Fruit fly (Drosophila melanogaster) whole organism, wandering third instar larva: ENCODE measurements around the gene CG13313.

Experiments used
- Abd-B ChIP-seq: fragments of >200 bp; optimal IDR thresholded peaks from 2 replicates; lab custom pipeline; 2017; ENCODE audit warnings: missing biosample characterization, missing genetic modification characterization
- CG32264 ChIP-seq: fragments of 200-800 bp; sonication (Bioruptor generic); optimal IDR thresholded peaks from 2 replicates; lab custom pipeline; 2016; ENCODE audit warnings: missing biosample characterization, missing genetic modification characterization
- CG9705 ChIP-seq: fragments of 200-800 bp; sonication (Bioruptor generic); optimal IDR thresholded peaks from 2 replicates; lab custom pipeline; 2018; ENCODE audit warnings: missing biosample characterization, mild to moderate bottlenecking, missing genetic modification characterization
- CrebA ChIP-seq: fragments of 200-800 bp; sonication (Bioruptor generic); optimal IDR thresholded peaks from 2 replicates; lab custom pipeline; 2016; ENCODE audit warnings: missing biosample characterization, mild to moderate bottlenecking, missing genetic modification characterization, borderline replicate concordance
- Dfd ChIP-seq: fragments of >200 bp; optimal IDR thresholded peaks from 2 replicates; lab custom pipeline; 2017; ENCODE audit warnings: missing biosample characterization, missing genetic modification characterization
- Dif ChIP-seq: fragments of 200-275, 200-300 bp; sonication (Bioruptor generic); optimal IDR thresholded peaks from 2 replicates; lab custom pipeline; 2018; ENCODE audit warnings: missing biosample characterization, missing genetic modification characterization; ENCODE audit not compliant: partially characterized antibody
- GATAd ChIP-seq: sonication (Bioruptor generic); optimal IDR thresholded peaks from 2 replicates; lab custom pipeline; 2016; ENCODE audit warnings: missing biosample characterization, missing genetic modification characterization
- HLH106 ChIP-seq: fragments of 200-800 bp; optimal IDR thresholded peaks from 3 replicates; lab custom pipeline; 2019; ENCODE audit warnings: missing biosample characterization, mild to moderate bottlenecking, missing genetic modification characterization, moderate library complexity
- Hnf4 ChIP-seq: fragments of 200-800 bp; sonication (Bioruptor generic); optimal IDR thresholded peaks from 2 replicates; lab custom pipeline; 2016; ENCODE audit warnings: missing biosample characterization, mild to moderate bottlenecking, missing genetic modification characterization
- Hr78 ChIP-seq: fragments of >200 bp; optimal IDR thresholded peaks from 2 replicates; lab custom pipeline; 2017; ENCODE audit warnings: missing biosample characterization, missing genetic modification characterization
- Hr83 ChIP-seq: fragments of 200-300 bp; sonication (Bioruptor generic); optimal IDR thresholded peaks from 2 replicates; lab custom pipeline; 2016; ENCODE audit warnings: missing biosample characterization, mild to moderate bottlenecking, missing genetic modification characterization, moderate library complexity; ENCODE audit not compliant: poor library complexity, severe bottlenecking
- Jra ChIP-seq: sonication (Bioruptor generic); optimal IDR thresholded peaks from 2 replicates; lab custom pipeline; 2016; ENCODE audit warnings: missing biosample characterization, missing genetic modification characterization
- Mio ChIP-seq: sonication (Bioruptor generic); optimal IDR thresholded peaks from 2 replicates; lab custom pipeline; 2016; ENCODE audit warnings: missing biosample characterization, missing genetic modification characterization
- Myc ChIP-seq: fragments of >200 bp; optimal IDR thresholded peaks from 2 replicates; lab custom pipeline; 2017
- N ChIP-seq: fragments of >200 bp; optimal IDR thresholded peaks from 2 replicates; lab custom pipeline; 2018; ENCODE audit warnings: missing biosample characterization, missing external identifiers, missing genetic modification characterization
- OdsH ChIP-seq: fragments of 200-800 bp; sonication (Bioruptor generic); optimal IDR thresholded peaks from 2 replicates; lab custom pipeline; 2016; ENCODE audit warnings: missing biosample characterization, mild to moderate bottlenecking, missing genetic modification characterization
- Rel ChIP-seq, 2 experiments: fragments of 200-800 bp; sonication (Bioruptor generic) in 1 of 2; optimal IDR thresholded peaks; 2 replicates in 1 of 2; 3 replicates in 1 of 2; lab custom pipeline; 2016 to 2019; ENCODE audit warnings: mild to moderate bottlenecking in 2 of 2, missing biosample characterization in 2 of 2, missing genetic modification characterization in 2 of 2, moderate library complexity in 1 of 2
- Sp1 ChIP-seq: fragments of 200-800 bp; sonication (Bioruptor generic); optimal IDR thresholded peaks from 3 replicates; lab custom pipeline; 2019; ENCODE audit warnings: missing biosample characterization, mild to moderate bottlenecking, missing genetic modification characterization, moderate library complexity
- Vsx2 ChIP-seq: fragments of 200-300, 225-300 bp; sonication (Bioruptor generic); optimal IDR thresholded peaks from 2 replicates; lab custom pipeline; 2018; ENCODE audit warnings: missing biosample characterization, missing genetic modification characterization; ENCODE audit not compliant: partially characterized antibody
- br ChIP-seq: fragments of 200-800 bp; sonication (Bioruptor generic); optimal IDR thresholded peaks from 2 replicates; lab custom pipeline; 2016; ENCODE audit warnings: missing biosample characterization, missing genetic modification characterization
- brk ChIP-seq: fragments of 200-800 bp; sonication (Bioruptor generic); optimal IDR thresholded peaks from 2 replicates; lab custom pipeline; 2016; ENCODE audit warnings: missing biosample characterization, mild to moderate bottlenecking, missing genetic modification characterization
- dl ChIP-seq, 2 experiments: fragments of 175-275, 200-275 bp in 1 of 2; fragments of 200-275 bp in 1 of 2; sonication (Bioruptor generic); optimal IDR thresholded peaks; lab custom pipeline; 2018; ENCODE audit warnings: mild to moderate bottlenecking in 2 of 2, missing biosample characterization in 2 of 2, missing genetic modification characterization in 2 of 2, moderate library complexity in 2 of 2; ENCODE audit not compliant: partially characterized antibody in 2 of 2, insufficient read depth in 1 of 2
- dmrt93B ChIP-seq: fragments of 200-800 bp; sonication (Bioruptor generic); optimal IDR thresholded peaks from 2 replicates; lab custom pipeline; 2018; ENCODE audit warnings: missing biosample characterization, mild to moderate bottlenecking, missing genetic modification characterization
- dsf ChIP-seq: sonication (Bioruptor generic); optimal IDR thresholded peaks from 2 replicates; lab custom pipeline; 2016; ENCODE audit warnings: missing biosample characterization, missing genetic modification characterization, borderline replicate concordance
- ey ChIP-seq: fragments of 200-800 bp; sonication (Bioruptor generic); optimal IDR thresholded peaks from 2 replicates; lab custom pipeline; 2016; ENCODE audit warnings: missing biosample characterization, missing genetic modification characterization
- foxo ChIP-seq, 2 experiments: fragments of 200-800 bp; sonication (Bioruptor generic); optimal IDR thresholded peaks; 2 replicates in 1 of 2; 3 replicates in 1 of 2; lab custom pipeline; 2016 to 2017; ENCODE audit warnings: missing biosample characterization in 2 of 2, missing genetic modification characterization in 2 of 2
- fru ChIP-seq: fragments of 200-800 bp; sonication (Bioruptor generic); optimal IDR thresholded peaks from 3 replicates; lab custom pipeline; 2016; ENCODE audit warnings: missing biosample characterization, mild to moderate bottlenecking, missing genetic modification characterization
- h ChIP-seq: fragments of 200-800 bp; sonication (Bioruptor generic); optimal IDR thresholded peaks from 3 replicates; lab custom pipeline; 2016; ENCODE audit warnings: missing biosample characterization, mild to moderate bottlenecking, missing genetic modification characterization
- jim ChIP-seq: fragments of 175-275, 200-325 bp; sonication (Bioruptor generic); optimal IDR thresholded peaks from 2 replicates; lab custom pipeline; 2016; ENCODE audit warnings: missing biosample characterization, mild to moderate bottlenecking, missing genetic modification characterization
- lola ChIP-seq: fragments of >200 bp; optimal IDR thresholded peaks from 2 replicates; lab custom pipeline; 2017; ENCODE audit warnings: missing biosample characterization, missing genetic modification characterization
- pan ChIP-seq: fragments of >200 bp; optimal IDR thresholded peaks from 2 replicates; lab custom pipeline; 2017
- psq ChIP-seq: fragments of 200-800 bp; sonication (Bioruptor generic); optimal IDR thresholded peaks from 3 replicates; lab custom pipeline; 2017; ENCODE audit warnings: missing biosample characterization, mild to moderate bottlenecking, missing genetic modification characterization, moderate library complexity
- rgr ChIP-seq: fragments of 200-800 bp; sonication (Bioruptor generic); optimal IDR thresholded peaks from 3 replicates; lab custom pipeline; 2016; ENCODE audit warnings: missing biosample characterization, mild to moderate bottlenecking, missing genetic modification characterization
- sage ChIP-seq: fragments of 200-800 bp; sonication (Bioruptor generic); optimal IDR thresholded peaks from 2 replicates; lab custom pipeline; 2016; ENCODE audit warnings: missing biosample characterization, mild to moderate bottlenecking, missing genetic modification characterization
- sv ChIP-seq: fragments of 200-800 bp; sonication (Bioruptor generic); optimal IDR thresholded peaks from 3 replicates; lab custom pipeline; 2016; ENCODE audit warnings: missing biosample characterization, missing genetic modification characterization
- tai ChIP-seq: sonication (Bioruptor generic); optimal IDR thresholded peaks from 2 replicates; lab custom pipeline; 2016; ENCODE audit warnings: missing biosample characterization, missing genetic modification characterization
- usp ChIP-seq: fragments of >200 bp; optimal IDR thresholded peaks from 2 replicates; lab custom pipeline; 2017; ENCODE audit warnings: missing biosample characterization, missing genetic modification characterization
- woc ChIP-seq: sonication (Bioruptor generic); optimal IDR thresholded peaks from 2 replicates; lab custom pipeline; 2016; ENCODE audit warnings: missing biosample characterization, mild to moderate bottlenecking, missing genetic modification characterization

The CG13313 gene

dm6 chr3L:8997686-8998239, 39.1 kb downstream of the CG13313 start, which contains the start of the genes smg and CG5087:
Gene smg (minus strand): TSS chr3L:8997989.
Gene CG5087 (plus strand): TSS chr3L:8998184.
- TF ChIP-seq Vsx2 (GFP tag; lab: Kevin White, UChicago) (no peak), br (GFP tag; lab: Kevin White, UChicago) (no peak), Jra (GFP tag; lab: Kevin White, UChicago) (no peak), fru (GFP tag; lab: Kevin White, UChicago) (no peak), lola (GFP tag; lab: Kevin White, UChicago) (no peak), Hnf4 (no peak), CG32264 (GFP tag; lab: Kevin White, UChicago) (no peak), Myc (lab: Kevin White, UChicago) (peak; percentile 74), Sp1 (GFP tag; lab: Kevin White, UChicago) (no peak), h (GFP tag; lab: Kevin White, UChicago) (peak; percentile 5), usp (GFP tag; lab: Kevin White, UChicago) (no peak), Hr83 (peak; percentile 37), N (GFP tag; lab: Kevin White, UChicago) (no peak), GATAd (GFP tag; lab: Kevin White, UChicago) (no peak), Mio (GFP tag; lab: Kevin White, UChicago) (no peak), Rel (GFP tag; optimal IDR thresholded peaks at IDR 0.05; lab: Kevin White, UChicago) (no peak), Rel (tag; optimal IDR thresholded peaks at IDR 0.05; lab: Kevin White, UChicago) (peak; percentile 66), dl (GFP tag; optimal IDR thresholded peaks at IDR 0.05; lab: Kevin White, UChicago; ENCODE audit: insufficient read depth in 1 of 2, partially characterized antibody in 2 of 2) (peak in 1 of 2 experiments; percentile 9), pan (no peak), Abd-B (no peak), dmrt93B (GFP tag; lab: Kevin White, UChicago) (no peak), rgr (peak; percentile 31), CrebA (GFP tag; lab: Kevin White, UChicago) (no peak), woc (no peak), dsf (GFP tag; lab: Kevin White, UChicago) (no peak), CG9705 (GFP tag; lab: Kevin White, UChicago) (no peak), jim (GFP tag; lab: Kevin White, UChicago) (no peak), OdsH (GFP tag; lab: Kevin White, UChicago) (no peak), sage (GFP tag; lab: Kevin White, UChicago) (no peak), tai (no peak), brk (GFP tag; lab: Kevin White, UChicago) (no peak), Dif (no peak), foxo (GFP tag; optimal IDR thresholded peaks at IDR 0.05; lab: Kevin White, UChicago) (peak in 1 of 2 experiments; percentile 19), Dfd (GFP tag; lab: Kevin White, UChicago) (no peak), Hr78 (no peak), ey (GFP tag; lab: Kevin White, UChicago) (no peak), psq (no peak), HLH106 (peak; percentile 3), sv (GFP tag; lab: Kevin White, UChicago) (no peak)

- TF ChIP-seq tai, result no peak
- no peak for TF ChIP-seq Vsx2 (GFP tag; lab: Kevin White, UChicago)
- TF ChIP-seq sage (GFP tag; lab: Kevin White, UChicago), result no peak
- no peak for TF ChIP-seq usp (GFP tag; lab: Kevin White, UChicago)
- no peak for TF ChIP-seq Mio (GFP tag; lab: Kevin White, UChicago)
- no peak for TF ChIP-seq ey (GFP tag; lab: Kevin White, UChicago)
- no peak for TF ChIP-seq sv (GFP tag; lab: Kevin White, UChicago)
- no peak for TF ChIP-seq rgr
- no peak for TF ChIP-seq dmrt93B (GFP tag; lab: Kevin White, UChicago)
- TF ChIP-seq Hnf4, result no peak
- no peak for TF ChIP-seq psq
- TF ChIP-seq pan, result no peak
- TF ChIP-seq N (GFP tag; lab: Kevin White, UChicago), result no peak
- TF ChIP-seq Rel (GFP tag; optimal IDR thresholded peaks at IDR 0.05; lab: Kevin White, UChicago), result no peak
- TF ChIP-seq Rel (tag; optimal IDR thresholded peaks at IDR 0.05; lab: Kevin White, UChicago), result no peak
Observed at dm6 chr3L:9002527-9002926, 43.9 kb downstream of the CG13313 start.
